Fruit fly (Drosophila melanogaster): ENCODE data around the gene CG32459.
A peak's percentile ranks its signal among the peaks of the same experiment; 100 is the strongest.

Gene CG32459

DNA sequence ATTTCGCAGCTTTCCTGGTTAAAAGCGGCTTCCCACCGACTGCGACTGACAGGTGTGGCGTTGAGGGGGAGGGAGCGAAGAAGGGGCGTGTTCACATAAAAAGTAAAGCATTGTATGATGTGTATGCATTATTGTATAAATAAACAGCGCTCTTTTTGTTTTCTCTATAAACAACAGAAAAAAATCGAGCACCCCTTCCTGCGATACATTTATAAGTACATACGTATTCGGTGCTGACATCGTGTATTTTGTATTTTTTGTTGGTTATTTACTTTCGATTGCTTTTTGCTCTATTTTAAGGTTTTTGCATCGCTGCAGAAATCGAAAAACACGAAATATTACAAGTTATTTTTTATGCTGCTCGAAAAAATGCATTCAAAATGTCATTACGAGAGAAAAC, 29.6 kb downstream of the CG32459 start:
- TF ChIP-seq tj (GFP tag; optimal IDR thresholded peaks at IDR 0.05), result peak; percentile 93
- TF ChIP-seq cnc (optimal IDR thresholded peaks at IDR 0.05), result no peak

DNA sequence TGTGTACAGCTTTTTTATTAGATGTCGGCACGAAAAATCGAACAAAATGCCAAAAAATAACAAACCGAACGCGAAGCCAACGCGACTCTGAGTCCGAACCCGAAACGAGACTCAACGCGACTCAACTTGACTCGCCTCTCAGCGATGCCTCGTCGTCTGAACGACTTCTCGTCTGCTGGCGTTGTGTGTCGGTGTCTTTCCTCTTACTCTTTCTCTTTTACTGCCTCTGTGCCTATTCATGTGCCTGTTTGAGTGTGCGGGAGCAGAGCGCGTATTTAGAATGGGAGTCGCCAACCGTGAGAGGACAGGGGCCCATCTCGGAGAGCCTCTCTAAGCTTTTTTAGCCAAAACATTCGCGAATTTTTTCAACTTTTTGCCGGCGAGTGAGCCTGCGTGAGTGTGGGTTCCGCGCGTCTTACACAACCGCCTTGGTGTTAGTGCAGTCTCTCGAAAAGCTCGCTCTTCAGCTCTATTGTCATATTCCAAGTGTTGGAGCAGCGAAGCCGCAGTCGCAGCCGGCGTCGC, 31.1 kb downstream of the CG32459 start:
- TF ChIP-seq bab1 (GFP tag; optimal IDR thresholded peaks at IDR 0.05) (peak; percentile 9), cnc (optimal IDR thresholded peaks at IDR 0.05) (no peak), CG7101 (tag; optimal IDR thresholded peaks at IDR 0.05) (peak; percentile 30), CG11617 (GFP tag; optimal IDR thresholded peaks at IDR 0.05) (peak; percentile 60), Mnt (GFP tag; optimal IDR thresholded peaks at IDR 0.05) (peak; percentile 80), Hr96 (GFP tag; optimal IDR thresholded peaks at IDR 0.05) (peak; percentile 48), CG12768 (GFP tag; optimal IDR thresholded peaks at IDR 0.05) (peak; percentile 69), CG33017 (tag; optimal IDR thresholded peaks at IDR 0.05) (peak; percentile 69), cic (GFP tag; optimal IDR thresholded peaks at IDR 0.05) (peak; percentile 74), CG5204 (GFP tag; optimal IDR thresholded peaks at IDR 0.05) (no peak), tj (GFP tag; optimal IDR thresholded peaks at IDR 0.05) (peak; percentile 34), kay (GFP tag; ENCODE audit: borderline replicate concordance) (no peak), ovo (GFP tag; optimal IDR thresholded peaks at IDR 0.05) (peak; percentile 5), Crg-1 (GFP tag; optimal IDR thresholded peaks at IDR 0.05) (peak; percentile 21), CG14711 (tag; optimal IDR thresholded peaks at IDR 0.05) (peak; percentile 8), CG7045 (GFP tag; optimal IDR thresholded peaks at IDR 0.05) (no peak), pad (GFP tag; optimal IDR thresholded peaks at IDR 0.05) (peak; percentile 43), Clk (GFP tag; optimal IDR thresholded peaks at IDR 0.05) (peak; percentile 59)

DNA sequence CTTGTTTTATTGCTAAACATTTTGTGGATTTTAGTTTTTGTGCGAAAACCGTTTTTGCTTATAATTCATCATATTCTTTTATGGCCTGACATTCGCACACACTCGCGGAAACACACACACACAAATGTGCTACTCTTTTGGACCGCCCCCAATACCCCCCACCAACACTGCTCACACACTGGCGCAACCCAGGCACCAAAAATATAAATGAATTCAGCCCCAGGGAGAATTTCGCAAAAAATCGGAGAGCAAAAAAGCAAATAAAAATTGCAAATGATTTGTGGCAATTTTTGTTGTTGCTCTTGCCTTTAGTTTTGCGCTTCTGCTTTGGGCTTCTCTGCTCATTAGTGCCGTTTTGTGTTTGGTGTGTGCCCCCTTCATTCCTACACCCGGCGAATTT, 32.6 kb downstream of the CG32459 start:
- TF ChIP-seq CG7045 (GFP tag; optimal IDR thresholded peaks at IDR 0.05) (no peak), kay (GFP tag; ENCODE audit: borderline replicate concordance) (peak; percentile 59), CG5204 (GFP tag; optimal IDR thresholded peaks at IDR 0.05) (no peak), Clk (GFP tag; optimal IDR thresholded peaks at IDR 0.05) (no peak), toe (GFP tag; optimal IDR thresholded peaks at IDR 0.05) (peak; percentile 4)

DNA sequence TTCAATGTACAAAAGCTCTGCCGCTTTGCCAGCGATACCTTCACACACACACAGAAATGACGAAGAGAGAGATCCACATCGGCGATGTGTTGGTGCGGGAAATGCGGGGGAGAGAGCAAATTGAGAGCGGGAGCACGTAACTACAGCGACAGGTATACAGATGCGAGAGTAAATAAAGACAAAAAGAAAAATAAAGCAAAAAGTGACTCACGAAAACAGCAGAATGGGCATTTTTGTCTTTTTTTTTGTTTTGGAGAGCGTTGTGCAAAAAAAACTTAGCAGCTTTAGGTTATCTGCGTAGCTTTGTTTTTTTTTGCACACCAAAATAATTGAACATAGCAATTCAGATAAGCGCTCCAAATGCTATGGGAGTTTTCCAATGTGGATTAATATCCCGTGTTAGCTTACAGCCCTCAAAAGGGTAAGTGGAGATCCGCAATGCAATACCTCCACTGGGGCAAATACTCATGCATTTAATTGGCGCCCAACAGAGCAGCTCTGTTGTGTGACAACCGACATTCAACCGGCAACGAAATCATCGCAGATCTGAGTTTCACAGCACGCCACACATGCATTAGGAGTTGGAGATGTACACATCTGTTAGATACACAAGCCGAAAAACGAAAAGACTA, 33.2 kb downstream of the CG32459 start:
- TF ChIP-seq Mnt (GFP tag; optimal IDR thresholded peaks at IDR 0.05) (peak; percentile 76), CG7101 (tag; optimal IDR thresholded peaks at IDR 0.05) (peak; percentile 73), cnc (optimal IDR thresholded peaks at IDR 0.05) (no peak), CG14711 (tag; optimal IDR thresholded peaks at IDR 0.05) (peak; percentile 15), CG1620 (GFP tag; optimal IDR thresholded peaks at IDR 0.05) (peak; percentile 67), toe (GFP tag; optimal IDR thresholded peaks at IDR 0.05) (peak; percentile 92), tj (GFP tag; optimal IDR thresholded peaks at IDR 0.05) (peak; percentile 98), bab1 (GFP tag; optimal IDR thresholded peaks at IDR 0.05) (peak; percentile 10), CG12768 (GFP tag; optimal IDR thresholded peaks at IDR 0.05) (peak; percentile 99), CG5204 (GFP tag; optimal IDR thresholded peaks at IDR 0.05) (peak; percentile 90), kay (GFP tag; ENCODE audit: borderline replicate concordance) (peak; percentile 99), CG11617 (GFP tag; optimal IDR thresholded peaks at IDR 0.05) (peak; percentile 98), CG33017 (tag; optimal IDR thresholded peaks at IDR 0.05) (peak; percentile 97), Clk (GFP tag; optimal IDR thresholded peaks at IDR 0.05) (peak; percentile 91), Crg-1 (GFP tag; optimal IDR thresholded peaks at IDR 0.05) (peak; percentile 66), cic (GFP tag; optimal IDR thresholded peaks at IDR 0.05) (peak; percentile 95), Hr96 (GFP tag; optimal IDR thresholded peaks at IDR 0.05) (peak; percentile 91), pad (GFP tag; optimal IDR thresholded peaks at IDR 0.05) (peak; percentile 61), CG7045 (GFP tag; optimal IDR thresholded peaks at IDR 0.05) (peak; percentile 97), ovo (GFP tag; optimal IDR thresholded peaks at IDR 0.05) (peak; percentile 91)

DNA sequence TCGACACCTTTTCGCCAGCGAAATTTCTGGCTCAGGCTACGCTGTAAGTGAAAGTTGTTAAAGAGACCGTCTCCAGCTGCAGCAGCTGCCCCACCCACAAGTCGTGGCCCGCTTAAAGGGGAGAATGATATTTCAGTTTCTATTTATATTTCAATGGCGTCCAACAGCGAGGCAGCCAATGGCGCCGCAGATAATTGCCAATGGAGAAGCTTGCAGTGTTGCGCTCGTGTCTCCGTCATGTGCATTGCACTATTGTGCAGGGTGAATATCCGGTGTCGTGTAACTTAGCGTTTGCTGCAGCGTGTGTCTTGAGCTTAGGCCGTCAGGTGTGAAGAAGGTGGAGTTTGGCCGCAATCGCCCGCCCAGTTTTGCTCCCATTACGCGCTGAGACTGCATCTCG, 34.5 kb downstream of the CG32459 start:
- TF ChIP-seq toe (GFP tag; optimal IDR thresholded peaks at IDR 0.05), result no peak
- no peak for TF ChIP-seq kay (GFP tag; ENCODE audit: borderline replicate concordance)
- TF ChIP-seq Clk (GFP tag; optimal IDR thresholded peaks at IDR 0.05), result no peak
- TF ChIP-seq ovo (GFP tag; optimal IDR thresholded peaks at IDR 0.05), result no peak
- no peak for TF ChIP-seq bab1 (GFP tag; optimal IDR thresholded peaks at IDR 0.05)
- no peak for TF ChIP-seq Hr96 (GFP tag; optimal IDR thresholded peaks at IDR 0.05)
- no peak for TF ChIP-seq CG7045 (GFP tag; optimal IDR thresholded peaks at IDR 0.05)
- no peak for TF ChIP-seq cnc (optimal IDR thresholded peaks at IDR 0.05)
- no peak for TF ChIP-seq CG14711 (tag; optimal IDR thresholded peaks at IDR 0.05)
- TF ChIP-seq CG11617 (GFP tag; optimal IDR thresholded peaks at IDR 0.05), result no peak
- TF ChIP-seq CG12768 (GFP tag; optimal IDR thresholded peaks at IDR 0.05), result no peak
- no peak for TF ChIP-seq CG33017 (tag; optimal IDR thresholded peaks at IDR 0.05)
- TF ChIP-seq cic (GFP tag; optimal IDR thresholded peaks at IDR 0.05), result no peak
- no peak for TF ChIP-seq CG5204 (GFP tag; optimal IDR thresholded peaks at IDR 0.05)
- no peak for TF ChIP-seq tj (GFP tag; optimal IDR thresholded peaks at IDR 0.05)
- no peak for TF ChIP-seq Mnt (GFP tag; optimal IDR thresholded peaks at IDR 0.05)
- TF ChIP-seq CG7101 (tag; optimal IDR thresholded peaks at IDR 0.05), result no peak
- TF ChIP-seq Crg-1 (GFP tag; optimal IDR thresholded peaks at IDR 0.05), result no peak
- TF ChIP-seq CG1620 (GFP tag; optimal IDR thresholded peaks at IDR 0.05), result no peak

DNA sequence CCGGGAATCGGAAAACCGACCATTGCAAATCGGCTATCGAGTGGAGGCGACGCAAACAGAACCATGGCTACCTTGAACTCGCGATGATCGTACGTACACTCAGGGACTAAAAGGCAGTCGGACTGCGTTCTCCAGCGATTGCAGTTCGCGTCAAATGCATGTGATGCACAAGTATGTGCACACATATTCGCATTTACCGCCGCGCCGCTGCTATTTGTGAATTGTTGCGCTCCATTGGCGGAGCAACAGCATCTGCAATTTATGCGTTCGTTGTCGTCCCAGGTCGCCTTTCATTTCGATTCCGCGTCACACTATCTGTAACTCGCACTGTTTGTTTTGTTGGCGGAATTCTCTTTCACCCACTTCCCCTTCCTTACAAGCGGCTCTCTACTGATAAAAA, 35.7 kb downstream of the CG32459 start:
- no peak for TF ChIP-seq bab1 (GFP tag; optimal IDR thresholded peaks at IDR 0.05)
- no peak for TF ChIP-seq cnc (optimal IDR thresholded peaks at IDR 0.05)
- no peak for TF ChIP-seq Mnt (GFP tag; optimal IDR thresholded peaks at IDR 0.05)
- no peak for TF ChIP-seq CG11617 (GFP tag; optimal IDR thresholded peaks at IDR 0.05)
- TF ChIP-seq CG12768 (GFP tag; optimal IDR thresholded peaks at IDR 0.05), result no peak
- TF ChIP-seq CG1620 (GFP tag; optimal IDR thresholded peaks at IDR 0.05), result no peak
- no peak for TF ChIP-seq kay (GFP tag; ENCODE audit: borderline replicate concordance)
- TF ChIP-seq Clk (GFP tag; optimal IDR thresholded peaks at IDR 0.05), result no peak

Measured in whole organism, adult.